Fruit fly (Drosophila melanogaster): Measurements from ENCODE around the gene CG17104.

The CG17104 gene

dm6 chr2L:10701499-10702062 is 24.6 kb downstream of the CG17104 start, which contains the start of gene Lip1:
Lip1 (minus strand) TSS chr2L:10701544.
- TF ChIP-seq CG11456 (GFP tag; IDR thresholded peaks at IDR 0.05) (no peak), caup (GFP tag; optimal IDR thresholded peaks at IDR 0.05; ENCODE audit: severe bottlenecking) (peak; percentile 2), grau (tag; optimal IDR thresholded peaks at IDR 0.05) (peak; percentile 55), Lim3 (GFP tag; IDR thresholded peaks at IDR 0.05) (peak; percentile 73; the same call in 1 of the 2 replicates), CG11560 (tag; IDR thresholded peaks at IDR 0.05) (no peak), trem (tag; optimal IDR thresholded peaks at IDR 0.05) (no peak), sens (GFP tag) (peak; percentile 53), mirr (GFP tag; optimal IDR thresholded peaks at IDR 0.05) (peak; percentile 69), CG9817 (tag; optimal IDR thresholded peaks at IDR 0.05) (no peak), grn (GFP tag; optimal IDR thresholded peaks at IDR 0.05) (peak; percentile 6), exex (tag; optimal IDR thresholded peaks at IDR 0.05) (peak; percentile 45), vvl (GFP tag; IDR thresholded peaks at IDR 0.05) (0 out of 2 replicates have a peak, but pooled peaks have one; percentile 18), CG5180 (GFP tag; optimal IDR thresholded peaks at IDR 0.05) (peak; percentile 9), ac (GFP tag; optimal IDR thresholded peaks at IDR 0.05) (no peak)

- TF ChIP-seq hth (optimal IDR thresholded peaks at IDR 0.05), result no peak
- TF ChIP-seq org-1 (GFP tag; optimal IDR thresholded peaks at IDR 0.05), result peak; percentile 55
- peak; percentile 50 for TF ChIP-seq CG18619 (GFP tag; optimal IDR thresholded peaks at IDR 0.05)
- TF ChIP-seq sima (GFP tag; optimal IDR thresholded peaks at IDR 0.05), result peak; percentile 11
- TF ChIP-seq CG10979 (tag; optimal IDR thresholded peaks at IDR 0.05), result peak; percentile 83
- TF ChIP-seq CG8944 (GFP tag; optimal IDR thresholded peaks at IDR 0.05), result peak; percentile 60
- peak; percentile 77 for TF ChIP-seq Atf6 (GFP tag; IDR thresholded peaks at IDR 0.05)
- TF ChIP-seq dmrt99B (tag; optimal IDR thresholded peaks at IDR 0.05), result peak; percentile 80
- peak; percentile 65 for TF ChIP-seq CG1233 (GFP tag; optimal IDR thresholded peaks at IDR 0.05)
- TF ChIP-seq Fer2 (tag; optimal IDR thresholded peaks at IDR 0.05), result peak; percentile 57
- 0 out of 2 replicates have a peak, but pooled peaks have one; percentile 31 for TF ChIP-seq CG14667 (GFP tag; IDR thresholded peaks at IDR 0.05)
- peak; percentile 31 for TF ChIP-seq CG16815 (GFP tag; optimal IDR thresholded peaks at IDR 0.05)
- TF ChIP-seq Ravus (GFP tag; IDR thresholded peaks at IDR 0.05), result peak; percentile 4; the same call in 1 of the 2 replicates
- peak; percentile 15 for TF ChIP-seq tx (GFP tag; optimal IDR thresholded peaks at IDR 0.05)
- peak; percentile 62 for TF ChIP-seq CG7372 (GFP tag; IDR thresholded peaks at IDR 0.05)
- peak; percentile 71 for TF ChIP-seq CG1792 (GFP tag; optimal IDR thresholded peaks at IDR 0.05)
- no peak for TF ChIP-seq unc-4 (GFP tag; IDR thresholded peaks at IDR 0.05; ENCODE audit: partially characterized antibody)
- peak; percentile 6 for TF ChIP-seq CG12942 (GFP tag; optimal IDR thresholded peaks at IDR 0.05)
- no peak for TF ChIP-seq CG13287 (GFP tag; IDR thresholded peaks at IDR 0.05; ENCODE audit: partially characterized antibody)
- TF ChIP-seq cas (GFP tag; IDR thresholded peaks at IDR 0.05), result 0 out of 2 replicates have a peak, but pooled peaks have one; percentile 19
- TF ChIP-seq CG31224 (GFP tag; IDR thresholded peaks at IDR 0.05), result peak; percentile 45; the same call in 1 of the 2 replicates
- TF ChIP-seq pnt (GFP tag; optimal IDR thresholded peaks at IDR 0.05), result peak; percentile 32
- TF ChIP-seq Gug (GFP tag; IDR thresholded peaks at IDR 0.05), result peak; percentile 48; the same call in 2 of the 4 replicates
- TF ChIP-seq CG18262 (tag; optimal IDR thresholded peaks at IDR 0.05), result peak; percentile 81
- TF ChIP-seq E2f1 (GFP tag; IDR thresholded peaks at IDR 0.05), result peak; percentile 68
- peak; percentile 53 for TF ChIP-seq CG10147 (GFP tag; optimal IDR thresholded peaks at IDR 0.05)
- TF ChIP-seq bsh (GFP tag; optimal IDR thresholded peaks at IDR 0.05), result peak in 1 of 2 experiments; percentile 83
- TF ChIP-seq CG43689 (GFP tag; IDR thresholded peaks at IDR 0.05), result no peak
- no peak for TF ChIP-seq pan (optimal IDR thresholded peaks at IDR 0.05)
- peak in 1 of 2 experiments; percentile 78 for TF ChIP-seq pan (GFP tag; optimal IDR thresholded peaks at IDR 0.05 in 1 of 2, IDR thresholded peaks at IDR 0.05 in 1 of 2)
- no peak for TF ChIP-seq tna (GFP tag; IDR thresholded peaks at IDR 0.05; ENCODE audit: partially characterized antibody)
- no peak for TF ChIP-seq Doc2 (GFP tag; IDR thresholded peaks at IDR 0.05)
- no peak for TF ChIP-seq Dref (GFP tag; IDR thresholded peaks at IDR 0.05)
- peak; percentile 68 for TF ChIP-seq ems (GFP tag; optimal IDR thresholded peaks at IDR 0.05)
- TF ChIP-seq CG17829 (tag; optimal IDR thresholded peaks at IDR 0.05), result peak; percentile 80
- peak; percentile 74 for TF ChIP-seq lmd (GFP tag; IDR thresholded peaks at IDR 0.05)
Observed at dm6 chr2L:10703281-10703680, 26.3 kb downstream of the CG17104 start, which contains the start of gene CG6415. CG6415 (plus strand) TSS chr2L:10703621.
